Fruit fly (Drosophila melanogaster) whole organism, wandering third instar larva: ENCODE results near the gene Zn72D.

Source experiments
- CG32264 ChIP-seq: fragments of 200-800 bp; sonication (Bioruptor generic); optimal IDR thresholded peaks from 2 replicates; lab custom pipeline; 2016; ENCODE audit warnings: missing biosample characterization, missing genetic modification characterization
- CG9705 ChIP-seq: fragments of 200-800 bp; sonication (Bioruptor generic); optimal IDR thresholded peaks from 2 replicates; lab custom pipeline; 2018; ENCODE audit warnings: missing biosample characterization, mild to moderate bottlenecking, missing genetic modification characterization
- CrebA ChIP-seq: fragments of 200-800 bp; sonication (Bioruptor generic); optimal IDR thresholded peaks from 2 replicates; lab custom pipeline; 2016; ENCODE audit warnings: missing biosample characterization, mild to moderate bottlenecking, missing genetic modification characterization, borderline replicate concordance
- Dfd ChIP-seq: fragments of >200 bp; optimal IDR thresholded peaks from 2 replicates; lab custom pipeline; 2017; ENCODE audit warnings: missing biosample characterization, missing genetic modification characterization
- Dif ChIP-seq: fragments of 200-275, 200-300 bp; sonication (Bioruptor generic); optimal IDR thresholded peaks from 2 replicates; lab custom pipeline; 2018; ENCODE audit warnings: missing biosample characterization, missing genetic modification characterization; ENCODE audit not compliant: partially characterized antibody
- GATAd ChIP-seq: sonication (Bioruptor generic); optimal IDR thresholded peaks from 2 replicates; lab custom pipeline; 2016; ENCODE audit warnings: missing biosample characterization, missing genetic modification characterization
- HLH106 ChIP-seq: fragments of 200-800 bp; optimal IDR thresholded peaks from 3 replicates; lab custom pipeline; 2019; ENCODE audit warnings: missing biosample characterization, mild to moderate bottlenecking, missing genetic modification characterization, moderate library complexity
- Hnf4 ChIP-seq: fragments of 200-800 bp; sonication (Bioruptor generic); optimal IDR thresholded peaks from 2 replicates; lab custom pipeline; 2016; ENCODE audit warnings: missing biosample characterization, mild to moderate bottlenecking, missing genetic modification characterization
- Hr78 ChIP-seq: fragments of >200 bp; optimal IDR thresholded peaks from 2 replicates; lab custom pipeline; 2017; ENCODE audit warnings: missing biosample characterization, missing genetic modification characterization
- Hr83 ChIP-seq: fragments of 200-300 bp; sonication (Bioruptor generic); optimal IDR thresholded peaks from 2 replicates; lab custom pipeline; 2016; ENCODE audit warnings: missing biosample characterization, mild to moderate bottlenecking, missing genetic modification characterization, moderate library complexity; ENCODE audit not compliant: poor library complexity, severe bottlenecking
- Jra ChIP-seq: sonication (Bioruptor generic); optimal IDR thresholded peaks from 2 replicates; lab custom pipeline; 2016; ENCODE audit warnings: missing biosample characterization, missing genetic modification characterization
- Mio ChIP-seq: sonication (Bioruptor generic); optimal IDR thresholded peaks from 2 replicates; lab custom pipeline; 2016; ENCODE audit warnings: missing biosample characterization, missing genetic modification characterization
- Myc ChIP-seq: fragments of >200 bp; optimal IDR thresholded peaks from 2 replicates; lab custom pipeline; 2017
- N ChIP-seq: fragments of >200 bp; optimal IDR thresholded peaks from 2 replicates; lab custom pipeline; 2018; ENCODE audit warnings: missing biosample characterization, missing external identifiers, missing genetic modification characterization
- OdsH ChIP-seq: fragments of 200-800 bp; sonication (Bioruptor generic); optimal IDR thresholded peaks from 2 replicates; lab custom pipeline; 2016; ENCODE audit warnings: missing biosample characterization, mild to moderate bottlenecking, missing genetic modification characterization
- Rel ChIP-seq, 2 experiments: fragments of 200-800 bp; sonication (Bioruptor generic) in 1 of 2; optimal IDR thresholded peaks; 2 replicates in 1 of 2; 3 replicates in 1 of 2; lab custom pipeline; 2016 to 2019; ENCODE audit warnings: mild to moderate bottlenecking in 2 of 2, missing biosample characterization in 2 of 2, missing genetic modification characterization in 2 of 2, moderate library complexity in 1 of 2
- Sp1 ChIP-seq: fragments of 200-800 bp; sonication (Bioruptor generic); optimal IDR thresholded peaks from 3 replicates; lab custom pipeline; 2019; ENCODE audit warnings: missing biosample characterization, mild to moderate bottlenecking, missing genetic modification characterization, moderate library complexity
- Vsx2 ChIP-seq: fragments of 200-300, 225-300 bp; sonication (Bioruptor generic); optimal IDR thresholded peaks from 2 replicates; lab custom pipeline; 2018; ENCODE audit warnings: missing biosample characterization, missing genetic modification characterization; ENCODE audit not compliant: partially characterized antibody
- brk ChIP-seq: fragments of 200-800 bp; sonication (Bioruptor generic); optimal IDR thresholded peaks from 2 replicates; lab custom pipeline; 2016; ENCODE audit warnings: missing biosample characterization, mild to moderate bottlenecking, missing genetic modification characterization
- dl ChIP-seq, 2 experiments: fragments of 175-275, 200-275 bp in 1 of 2; fragments of 200-275 bp in 1 of 2; sonication (Bioruptor generic); optimal IDR thresholded peaks; lab custom pipeline; 2018; ENCODE audit warnings: mild to moderate bottlenecking in 2 of 2, missing biosample characterization in 2 of 2, missing genetic modification characterization in 2 of 2, moderate library complexity in 2 of 2; ENCODE audit not compliant: partially characterized antibody in 2 of 2, insufficient read depth in 1 of 2
- dmrt93B ChIP-seq: fragments of 200-800 bp; sonication (Bioruptor generic); optimal IDR thresholded peaks from 2 replicates; lab custom pipeline; 2018; ENCODE audit warnings: missing biosample characterization, mild to moderate bottlenecking, missing genetic modification characterization
- dsf ChIP-seq: sonication (Bioruptor generic); optimal IDR thresholded peaks from 2 replicates; lab custom pipeline; 2016; ENCODE audit warnings: missing biosample characterization, missing genetic modification characterization, borderline replicate concordance
- ey ChIP-seq: fragments of 200-800 bp; sonication (Bioruptor generic); optimal IDR thresholded peaks from 2 replicates; lab custom pipeline; 2016; ENCODE audit warnings: missing biosample characterization, missing genetic modification characterization
- foxo ChIP-seq, 2 experiments: fragments of 200-800 bp; sonication (Bioruptor generic); optimal IDR thresholded peaks; 2 replicates in 1 of 2; 3 replicates in 1 of 2; lab custom pipeline; 2016 to 2017; ENCODE audit warnings: missing biosample characterization in 2 of 2, missing genetic modification characterization in 2 of 2
- fru ChIP-seq: fragments of 200-800 bp; sonication (Bioruptor generic); optimal IDR thresholded peaks from 3 replicates; lab custom pipeline; 2016; ENCODE audit warnings: missing biosample characterization, mild to moderate bottlenecking, missing genetic modification characterization
- h ChIP-seq: fragments of 200-800 bp; sonication (Bioruptor generic); optimal IDR thresholded peaks from 3 replicates; lab custom pipeline; 2016; ENCODE audit warnings: missing biosample characterization, mild to moderate bottlenecking, missing genetic modification characterization
- jim ChIP-seq: fragments of 175-275, 200-325 bp; sonication (Bioruptor generic); optimal IDR thresholded peaks from 2 replicates; lab custom pipeline; 2016; ENCODE audit warnings: missing biosample characterization, mild to moderate bottlenecking, missing genetic modification characterization
- lola ChIP-seq: fragments of >200 bp; optimal IDR thresholded peaks from 2 replicates; lab custom pipeline; 2017; ENCODE audit warnings: missing biosample characterization, missing genetic modification characterization
- psq ChIP-seq: fragments of 200-800 bp; sonication (Bioruptor generic); optimal IDR thresholded peaks from 3 replicates; lab custom pipeline; 2017; ENCODE audit warnings: missing biosample characterization, mild to moderate bottlenecking, missing genetic modification characterization, moderate library complexity
- rgr ChIP-seq: fragments of 200-800 bp; sonication (Bioruptor generic); optimal IDR thresholded peaks from 3 replicates; lab custom pipeline; 2016; ENCODE audit warnings: missing biosample characterization, mild to moderate bottlenecking, missing genetic modification characterization
- sage ChIP-seq: fragments of 200-800 bp; sonication (Bioruptor generic); optimal IDR thresholded peaks from 2 replicates; lab custom pipeline; 2016; ENCODE audit warnings: missing biosample characterization, mild to moderate bottlenecking, missing genetic modification characterization
- sv ChIP-seq: fragments of 200-800 bp; sonication (Bioruptor generic); optimal IDR thresholded peaks from 3 replicates; lab custom pipeline; 2016; ENCODE audit warnings: missing biosample characterization, missing genetic modification characterization
- tai ChIP-seq: sonication (Bioruptor generic); optimal IDR thresholded peaks from 2 replicates; lab custom pipeline; 2016; ENCODE audit warnings: missing biosample characterization, missing genetic modification characterization
- usp ChIP-seq: fragments of >200 bp; optimal IDR thresholded peaks from 2 replicates; lab custom pipeline; 2017; ENCODE audit warnings: missing biosample characterization, missing genetic modification characterization
- woc ChIP-seq: sonication (Bioruptor generic); optimal IDR thresholded peaks from 2 replicates; lab custom pipeline; 2016; ENCODE audit warnings: missing biosample characterization, mild to moderate bottlenecking, missing genetic modification characterization

Zn72D gene

DNA sequence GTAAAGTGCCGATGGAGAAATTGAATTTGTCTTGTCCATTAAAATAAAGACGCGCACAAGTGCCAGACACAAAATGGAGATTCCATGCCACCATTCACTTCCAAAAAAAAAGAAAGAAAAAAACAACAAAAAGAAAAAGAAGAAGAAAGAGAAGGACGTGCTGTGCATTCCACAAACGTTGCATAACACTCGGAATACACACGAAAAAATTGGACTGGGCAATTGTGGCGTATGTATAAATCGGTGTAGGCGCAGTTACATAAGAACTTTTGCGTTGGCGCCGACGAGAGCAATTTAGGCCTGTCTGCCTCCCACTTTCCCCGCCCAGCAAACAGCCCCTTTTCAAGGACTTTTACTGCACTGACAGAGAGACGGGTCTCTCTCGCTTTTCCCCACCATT lies 34.9 kb upstream of the Zn72D start:
- no peak for TF ChIP-seq dmrt93B (GFP tag; lab: Kevin White, UChicago)
- no peak for TF ChIP-seq CrebA (GFP tag; lab: Kevin White, UChicago)
- TF ChIP-seq tai (GFP tag; lab: Kevin White, UChicago): no peak
- no peak for TF ChIP-seq Hr83 (GFP tag; lab: Kevin White, UChicago)
- TF ChIP-seq Hnf4: no peak
- no peak for TF ChIP-seq CG9705 (GFP tag; lab: Kevin White, UChicago)
- no peak for TF ChIP-seq HLH106 (tag; lab: Kevin White, UChicago)
- no peak for TF ChIP-seq dsf

- TF ChIP-seq tai (GFP tag; lab: Kevin White, UChicago): peak; percentile 37
- TF ChIP-seq Vsx2 (GFP tag; lab: Kevin White, UChicago): no peak
- peak in 1 of 2 experiments; percentile 29 for TF ChIP-seq foxo (GFP tag; optimal IDR thresholded peaks at IDR 0.05; lab: Kevin White, UChicago)
- TF ChIP-seq Myc (lab: Kevin White, UChicago): no peak
- no peak for TF ChIP-seq woc (GFP tag; lab: Kevin White, UChicago)
- TF ChIP-seq CrebA (GFP tag; lab: Kevin White, UChicago): no peak
- no peak for TF ChIP-seq N (GFP tag; lab: Kevin White, UChicago)
- TF ChIP-seq GATAd (GFP tag; lab: Kevin White, UChicago): no peak
- TF ChIP-seq Mio (GFP tag; lab: Kevin White, UChicago): no peak
- TF ChIP-seq CG32264: no peak
- no peak for TF ChIP-seq CG9705 (GFP tag; lab: Kevin White, UChicago)
- no peak for TF ChIP-seq rgr
- TF ChIP-seq HLH106 (tag; lab: Kevin White, UChicago): peak; percentile 38
- TF ChIP-seq dmrt93B (GFP tag; lab: Kevin White, UChicago): no peak
- TF ChIP-seq sage (GFP tag; lab: Kevin White, UChicago): no peak
- TF ChIP-seq ey (GFP tag; lab: Kevin White, UChicago): no peak
- no peak for TF ChIP-seq lola (GFP tag; lab: Kevin White, UChicago)
- TF ChIP-seq Rel (GFP tag; optimal IDR thresholded peaks at IDR 0.05; lab: Kevin White, UChicago): no peak
- TF ChIP-seq Rel (tag; optimal IDR thresholded peaks at IDR 0.05; lab: Kevin White, UChicago): no peak
- TF ChIP-seq jim (GFP tag; lab: Kevin White, UChicago): no peak
- no peak for TF ChIP-seq dsf
- TF ChIP-seq sv (GFP tag; lab: Kevin White, UChicago): no peak
- no peak for TF ChIP-seq brk
- TF ChIP-seq dl (GFP tag; optimal IDR thresholded peaks at IDR 0.05; lab: Kevin White, UChicago; ENCODE audit: insufficient read depth in 1 of 2, partially characterized antibody in 2 of 2): no peak
- TF ChIP-seq usp (GFP tag; lab: Kevin White, UChicago): no peak
- peak; percentile 31 for TF ChIP-seq h (GFP tag; lab: Kevin White, UChicago)
- TF ChIP-seq Sp1: no peak
- no peak for TF ChIP-seq OdsH (GFP tag; lab: Kevin White, UChicago)
- TF ChIP-seq psq (GFP tag; lab: Kevin White, UChicago): no peak
- TF ChIP-seq Hr78 (GFP tag; lab: Kevin White, UChicago): no peak
- TF ChIP-seq Hr83 (GFP tag; lab: Kevin White, UChicago): no peak
- peak; percentile 5 for TF ChIP-seq Hnf4
- TF ChIP-seq fru: no peak
These were observed 34.1 kb upstream of the Zn72D start for dm6 chr3L:16146539-16146934.

dm6 chr3L:16145931-16146538 lies 33.6 kb upstream of the Zn72D start:
- TF ChIP-seq tai (GFP tag; lab: Kevin White, UChicago) (no peak), Jra (GFP tag; lab: Kevin White, UChicago) (no peak), sv (GFP tag; lab: Kevin White, UChicago) (no peak), Hnf4 (no peak), Dif (no peak), jim (GFP tag; lab: Kevin White, UChicago) (no peak), rgr (no peak), Dfd (GFP tag; lab: Kevin White, UChicago) (no peak), OdsH (GFP tag; lab: Kevin White, UChicago) (no peak), usp (GFP tag; lab: Kevin White, UChicago) (no peak), ey (GFP tag; lab: Kevin White, UChicago) (no peak), Sp1 (no peak), HLH106 (tag; lab: Kevin White, UChicago) (no peak), N (GFP tag; lab: Kevin White, UChicago) (no peak), Myc (lab: Kevin White, UChicago) (no peak), dsf (no peak), fru (no peak), Hr78 (GFP tag; lab: Kevin White, UChicago) (no peak), dl (GFP tag; optimal IDR thresholded peaks at IDR 0.05; lab: Kevin White, UChicago; ENCODE audit: insufficient read depth in 1 of 2, partially characterized antibody in 2 of 2) (no peak), psq (GFP tag; lab: Kevin White, UChicago) (no peak)
